Worm (Caenorhabditis elegans) whole organism, L1 larva: ENCODE data around the gene Y82E9BR.20.

Source experiments
- fkh-10 ChIP-seq: sonication (generic microtip); optimal IDR thresholded peaks from 2 replicates; lab custom pipeline; 2017; ENCODE audit warnings: missing biosample characterization, missing genetic modification reagents, missing genetic modification characterization
- fos-1 ChIP-seq: fragments of 150-350 bp; optimal IDR thresholded peaks from 2 replicates; lab custom pipeline; 2014; ENCODE audit warnings: missing biosample characterization, missing genetic modification characterization
- lin-15B ChIP-seq: fragments of 150-350 bp; sonication (generic microtip); optimal IDR thresholded peaks from 3 replicates; lab custom pipeline; 2014; ENCODE audit warnings: missing biosample characterization, missing genetic modification characterization
- nhr-28 ChIP-seq: fragments of 150-350 bp; optimal IDR thresholded peaks from 2 replicates; lab custom pipeline; 2014; ENCODE audit warnings: missing biosample characterization, missing genetic modification characterization
- ztf-11 ChIP-seq, 2 experiments: sonication (generic microtip); optimal IDR thresholded peaks; 2 replicates each; lab custom pipeline; 2016 to 2017; ENCODE audit warnings: missing genetic modification characterization in 2 of 2, missing biosample characterization in 1 of 2, missing compliant biosample characterization in 1 of 2

- TF ChIP-seq fos-1 (no peak), ztf-11 (tag; optimal IDR thresholded peaks at IDR 0.05; lab: Kevin White, UChicago) (no peak), fkh-10 (no peak), nhr-28 (tag; lab: Kevin White, UChicago) (no peak), lin-15B (tag; lab: Kevin White, UChicago) (no peak)
These were observed 10.5 kb downstream of the Y82E9BR.20 start for ce11 chrIII:1384694-1385093.
